Worm (Caenorhabditis elegans) whole organism, L3 larva: ENCODE measurements around the gene acr-14.
A peak's percentile ranks its signal among the peaks of the same experiment; 100 is the strongest.

Source experiments
- R02D3.7 ChIP-seq: fragments of 150-350 bp; optimal IDR thresholded peaks from 2 replicates; lab custom pipeline; 2014; ENCODE audit warnings: missing biosample characterization, missing genetic modification characterization
- ZK546.5 ChIP-seq: sonication (generic microtip); optimal IDR thresholded peaks from 2 replicates; lab custom pipeline; 2017; ENCODE audit warnings: missing biosample characterization, missing genetic modification characterization
- aly-2 ChIP-seq: fragments of 150-350 bp; optimal IDR thresholded peaks from 2 replicates; lab custom pipeline; 2014; ENCODE audit warnings: missing biosample characterization, missing genetic modification characterization
- ama-1 ChIP-seq: fragments of 150-350 bp; optimal IDR thresholded peaks from 2 replicates; lab custom pipeline; 2018
- ceh-16 ChIP-seq: sonication (generic microtip); optimal IDR thresholded peaks from 2 replicates; lab custom pipeline; 2017; ENCODE audit warnings: missing biosample characterization, missing genetic modification characterization
- ceh-28 ChIP-seq: fragments of 150-350 bp; optimal IDR thresholded peaks from 2 replicates; lab custom pipeline; 2014; ENCODE audit warnings: missing biosample characterization, missing genetic modification reagents, missing genetic modification characterization
- ceh-82 ChIP-seq: fragments of 150-350 bp; optimal IDR thresholded peaks from 2 replicates; lab custom pipeline; 2014; ENCODE audit warnings: missing biosample characterization, missing genetic modification characterization
- ceh-9 ChIP-seq: sonication (generic microtip); optimal IDR thresholded peaks from 2 replicates; lab custom pipeline; 2018; ENCODE audit warnings: missing biosample characterization, missing genetic modification characterization
- daf-12 ChIP-seq: fragments of 150-350 bp; optimal IDR thresholded peaks from 2 replicates; lab custom pipeline; 2014; ENCODE audit warnings: missing biosample characterization, missing genetic modification reagents, missing genetic modification characterization
- egl-27 ChIP-seq: sonication (generic microtip); optimal IDR thresholded peaks from 4 replicates; lab custom pipeline; 2017; ENCODE audit warnings: missing biosample characterization, missing genetic modification reagents, missing genetic modification characterization
- egl-5 ChIP-seq: fragments of 150-350 bp; optimal IDR thresholded peaks from 2 replicates; lab custom pipeline; 2017; ENCODE audit warnings: missing biosample characterization, missing genetic modification reagents, missing genetic modification characterization, inconsistent platforms
- elt-1 ChIP-seq: fragments of 150-350 bp; optimal IDR thresholded peaks from 2 replicates; lab custom pipeline; 2014; ENCODE audit warnings: missing biosample characterization, missing genetic modification characterization
- elt-2 ChIP-seq: sonication (generic microtip); optimal IDR thresholded peaks from 2 replicates; lab custom pipeline; 2016; ENCODE audit warnings: missing genetic modification reagents, mild to moderate bottlenecking, missing genetic modification characterization, missing compliant biosample characterization
- eor-1 ChIP-seq, 2 experiments: fragments of 150-350 bp; optimal IDR thresholded peaks; 2 replicates each; lab custom pipeline; 2014 to 2018; ENCODE audit warnings: missing biosample characterization in 2 of 2, missing genetic modification characterization in 2 of 2
- fkh-10 ChIP-seq: sonication (generic microtip); optimal IDR thresholded peaks from 2 replicates; lab custom pipeline; 2017; ENCODE audit warnings: missing biosample characterization, missing genetic modification reagents, missing genetic modification characterization
- fkh-2 ChIP-seq: fragments of 150-350 bp; optimal IDR thresholded peaks from 2 replicates; lab custom pipeline; 2014; ENCODE audit warnings: missing biosample characterization, missing genetic modification reagents, missing genetic modification characterization
- fos-1 ChIP-seq: fragments of 150-350 bp; optimal IDR thresholded peaks from 2 replicates; lab custom pipeline; 2014; ENCODE audit warnings: missing biosample characterization, missing genetic modification characterization
- hmg-11 ChIP-seq: sonication (generic microtip); optimal IDR thresholded peaks from 2 replicates; lab custom pipeline; 2016; ENCODE audit warnings: missing genetic modification characterization, missing compliant biosample characterization
- jun-1 ChIP-seq: fragments of 150-350 bp; optimal IDR thresholded peaks from 2 replicates; lab custom pipeline; 2014; ENCODE audit warnings: missing biosample characterization, missing genetic modification reagents, missing genetic modification characterization
- lin-15B ChIP-seq: fragments of 150-350 bp; optimal IDR thresholded peaks from 2 replicates; lab custom pipeline; 2014; ENCODE audit warnings: missing biosample characterization, missing genetic modification characterization
- lin-39 ChIP-seq: fragments of 150-350 bp; optimal IDR thresholded peaks from 2 replicates; lab custom pipeline; 2018; ENCODE audit warnings: missing biosample characterization, missing genetic modification reagents, missing genetic modification characterization
- lsy-12 ChIP-seq: sonication (generic microtip); optimal IDR thresholded peaks from 2 replicates; lab custom pipeline; 2016; ENCODE audit warnings: mild to moderate bottlenecking, missing genetic modification characterization, missing compliant biosample characterization
- mdl-1 ChIP-seq: fragments of 150-350 bp; optimal IDR thresholded peaks from 2 replicates; lab custom pipeline; 2014; ENCODE audit warnings: missing biosample characterization, missing genetic modification characterization
- mml-1 ChIP-seq: fragments of 150-350 bp; sonication (generic microtip); optimal IDR thresholded peaks from 3 replicates; lab custom pipeline; 2014; ENCODE audit warnings: missing biosample characterization, missing genetic modification characterization
- nfya-1 ChIP-seq: sonication (generic microtip); optimal IDR thresholded peaks from 2 replicates; lab custom pipeline; 2017; ENCODE audit warnings: missing genetic modification characterization, mild to moderate bottlenecking, missing compliant biosample characterization, antibody characterized with exemption, moderate library complexity; ENCODE audit not compliant: insufficient read depth
- nhr-11 ChIP-seq: fragments of 150-350 bp; optimal IDR thresholded peaks from 2 replicates; lab custom pipeline; 2014; ENCODE audit warnings: missing biosample characterization, missing genetic modification characterization
- nhr-12 ChIP-seq: fragments of 150-350 bp; optimal IDR thresholded peaks from 2 replicates; lab custom pipeline; 2014; ENCODE audit warnings: missing biosample characterization, missing genetic modification characterization
- nhr-23 ChIP-seq: fragments of 150-350 bp; optimal IDR thresholded peaks from 2 replicates; lab custom pipeline; 2014; ENCODE audit warnings: missing biosample characterization, missing genetic modification reagents, missing genetic modification characterization
- nhr-237 ChIP-seq: fragments of 150-350 bp; optimal IDR thresholded peaks from 2 replicates; lab custom pipeline; 2014; ENCODE audit warnings: missing biosample characterization, missing genetic modification characterization
- nhr-25 ChIP-seq: sonication (generic microtip); optimal IDR thresholded peaks from 2 replicates; lab custom pipeline; 2017; ENCODE audit warnings: missing biosample characterization, missing genetic modification characterization
- nhr-28 ChIP-seq: fragments of 150-350 bp; optimal IDR thresholded peaks from 2 replicates; lab custom pipeline; 2014; ENCODE audit warnings: missing biosample characterization, missing genetic modification characterization
- nhr-43 ChIP-seq: sonication (generic microtip); optimal IDR thresholded peaks from 2 replicates; lab custom pipeline; 2016; ENCODE audit warnings: mild to moderate bottlenecking, missing genetic modification characterization, missing compliant biosample characterization; ENCODE audit not compliant: poor library complexity, severe bottlenecking
- nhr-67 ChIP-seq: fragments of 150-350 bp; optimal IDR thresholded peaks from 2 replicates; lab custom pipeline; 2014; ENCODE audit warnings: missing biosample characterization, missing genetic modification characterization
- nhr-76 ChIP-seq: fragments of 150-350 bp; sonication (generic microtip); optimal IDR thresholded peaks from 5 replicates; lab custom pipeline; 2014; ENCODE audit warnings: missing biosample characterization, missing genetic modification characterization
- nhr-77 ChIP-seq: fragments of 150-350 bp; optimal IDR thresholded peaks from 2 replicates; lab custom pipeline; 2014; ENCODE audit warnings: missing biosample characterization, missing genetic modification characterization
- pha-4 ChIP-seq: fragments of 150-350 bp; optimal IDR thresholded peaks from 2 replicates; lab custom pipeline; 2014; ENCODE audit warnings: missing biosample characterization, missing genetic modification reagents, missing genetic modification characterization
- pqm-1 ChIP-seq: fragments of 150-350 bp; optimal IDR thresholded peaks from 2 replicates; lab custom pipeline; 2017; ENCODE audit warnings: missing biosample characterization, missing genetic modification characterization, inconsistent platforms
- sea-2 ChIP-seq: fragments of 150-350 bp; sonication (generic microtip); optimal IDR thresholded peaks from 4 replicates; lab custom pipeline; 2014; ENCODE audit warnings: missing biosample characterization, missing genetic modification reagents, missing genetic modification characterization
- skn-1 ChIP-seq: fragments of 150-350 bp; optimal IDR thresholded peaks from 2 replicates; lab custom pipeline; 2014; ENCODE audit warnings: missing biosample characterization, missing genetic modification characterization
- snpc-4 ChIP-seq: fragments of 150-350 bp; optimal IDR thresholded peaks from 2 replicates; lab custom pipeline; 2014; ENCODE audit warnings: missing biosample characterization, missing genetic modification characterization
- tbx-2 ChIP-seq: sonication (generic microtip); optimal IDR thresholded peaks from 2 replicates; lab custom pipeline; 2016; ENCODE audit warnings: mild to moderate bottlenecking, missing genetic modification characterization, missing compliant biosample characterization
- unc-39 ChIP-seq: sonication (generic microtip); optimal IDR thresholded peaks from 4 replicates; lab custom pipeline; 2017; ENCODE audit warnings: missing biosample characterization, missing genetic modification characterization
- zag-1 ChIP-seq: fragments of 150-350 bp; optimal IDR thresholded peaks from 2 replicates; lab custom pipeline; 2014; ENCODE audit warnings: missing biosample characterization, missing genetic modification characterization
- ztf-11 ChIP-seq: fragments of 150-350 bp; optimal IDR thresholded peaks from 2 replicates; lab custom pipeline; 2014; ENCODE audit warnings: missing biosample characterization, missing genetic modification characterization
- ztf-4 ChIP-seq: fragments of 150-350 bp; optimal IDR thresholded peaks from 2 replicates; lab custom pipeline; 2014; ENCODE audit warnings: missing biosample characterization, missing genetic modification characterization

Gene acr-14

ce11 chrII:8218266-8218665 lies 41.3 kb upstream of the acr-14 start:
- TF ChIP-seq tbx-2 (tag; lab: Kevin White, UChicago) (no peak), elt-2 (tag; lab: Kevin White, UChicago) (no peak), mdl-1 (tag; lab: Kevin White, UChicago) (no peak), unc-39 (tag; lab: Kevin White, UChicago) (no peak), egl-27 (tag; lab: Kevin White, UChicago) (no peak), lsy-12 (tag; lab: Kevin White, UChicago) (no peak), ZK546.5 (tag; lab: Kevin White, UChicago) (no peak), nhr-76 (tag; lab: Kevin White, UChicago) (no peak), fkh-2 (tag; lab: Kevin White, UChicago) (no peak), pqm-1 (tag; lab: Kevin White, UChicago) (no peak), fos-1 (tag; lab: Kevin White, UChicago) (no peak), nhr-23 (tag; lab: Kevin White, UChicago) (no peak), nhr-43 (tag; lab: Kevin White, UChicago) (no peak), daf-12 (tag; lab: Kevin White, UChicago) (no peak)

DNA sequence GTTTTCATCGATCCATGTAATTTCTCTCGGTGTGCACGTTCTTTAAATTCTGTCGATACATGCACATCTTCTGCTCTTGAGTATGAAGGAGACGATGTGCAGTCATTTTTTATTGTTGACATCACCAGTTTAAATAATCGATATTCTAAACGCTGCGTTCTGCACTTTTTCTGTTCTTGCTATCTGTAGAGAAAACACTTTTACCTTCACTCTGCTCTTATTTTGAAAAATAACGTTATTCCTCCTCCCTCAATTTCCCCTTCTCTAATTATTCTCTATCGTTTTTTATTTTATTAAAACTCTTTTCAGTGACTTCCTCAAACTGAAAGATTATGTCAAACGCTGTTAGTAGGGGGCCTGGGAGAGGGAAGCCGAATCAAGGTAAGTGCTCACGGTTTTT lies 39.9 kb upstream of the acr-14 start, which contains the start of gene ifg-1:
Gene ifg-1 (plus strand): TSS at position 301 of the 400 bp plus-strand sequence.
- TF ChIP-seq nhr-237 (tag; lab: Kevin White, UChicago) (no peak), pqm-1 (tag; lab: Kevin White, UChicago) (no peak), egl-27 (tag; lab: Kevin White, UChicago) (no peak), ztf-4 (tag; lab: Kevin White, UChicago) (no peak), aly-2 (no peak), mdl-1 (tag; lab: Kevin White, UChicago) (no peak), nhr-76 (tag; lab: Kevin White, UChicago) (no peak), nhr-12 (tag; lab: Kevin White, UChicago) (no peak), ceh-16 (tag; lab: Kevin White, UChicago) (no peak), nfya-1 (tag; lab: Kevin White, UChicago) (no peak), ceh-82 (no peak), zag-1 (tag; lab: Kevin White, UChicago) (no peak), daf-12 (tag; lab: Kevin White, UChicago) (no peak), pha-4 (tag; lab: Kevin White, UChicago) (no peak), elt-2 (tag; lab: Kevin White, UChicago) (no peak)

- TF ChIP-seq fos-1 (tag; lab: Kevin White, UChicago) (no peak), nhr-43 (tag; lab: Kevin White, UChicago) (no peak), sea-2 (GFP tag; lab: Kevin White, UChicago) (no peak), jun-1 (tag; lab: Kevin White, UChicago) (peak; percentile 4), pqm-1 (tag; lab: Kevin White, UChicago) (no peak), fkh-10 (no peak), nhr-25 (no peak), mml-1 (tag; lab: Kevin White, UChicago) (no peak), aly-2 (no peak), nfya-1 (tag; lab: Kevin White, UChicago) (peak; percentile 76), lin-39 (tag; lab: Kevin White, UChicago) (peak; percentile 70), unc-39 (tag; lab: Kevin White, UChicago) (no peak), pha-4 (tag; lab: Kevin White, UChicago) (peak; percentile 80), ceh-16 (tag; lab: Kevin White, UChicago) (no peak), hmg-11 (tag; lab: Kevin White, UChicago) (peak; percentile 71), nhr-77 (no peak), egl-5 (peak; percentile 67), egl-27 (tag; lab: Kevin White, UChicago) (no peak), tbx-2 (tag; lab: Kevin White, UChicago) (no peak), ceh-9 (tag; lab: Kevin White, UChicago) (no peak), snpc-4 (tag; lab: Kevin White, UChicago) (peak; percentile 50), nhr-23 (tag; lab: Kevin White, UChicago) (peak; percentile 73), elt-2 (tag; lab: Kevin White, UChicago) (peak; percentile 14), elt-1 (tag; lab: Kevin White, UChicago) (no peak), ama-1 (no peak), ceh-28 (tag; lab: Kevin White, UChicago) (peak; percentile 69), nhr-28 (no peak), lin-15B (tag; lab: Kevin White, UChicago) (peak; percentile 65), lsy-12 (tag; lab: Kevin White, UChicago) (no peak), R02D3.7 (peak; percentile 93), nhr-11 (no peak), ZK546.5 (tag; lab: Kevin White, UChicago) (no peak), ztf-4 (tag; lab: Kevin White, UChicago) (no peak), nhr-67 (tag; lab: Kevin White, UChicago) (no peak), fkh-2 (tag; lab: Kevin White, UChicago) (no peak), skn-1 (tag; lab: Kevin White, UChicago) (no peak), nhr-76 (tag; lab: Kevin White, UChicago) (no peak), ceh-82 (no peak), nhr-237 (tag; lab: Kevin White, UChicago) (no peak), eor-1 (tag; optimal IDR thresholded peaks at IDR 0.05; lab: Kevin White, UChicago) (no peak), ztf-11 (no peak), nhr-12 (tag; lab: Kevin White, UChicago) (no peak), mdl-1 (tag; lab: Kevin White, UChicago) (no peak)
Measured at ce11 chrII:8216433-8216832, 39.4 kb upstream of the acr-14 start, which contains the start of gene M110.3. TSS of gene M110.3 (minus strand) at chrII:8216616.
